Fruit fly (Drosophila melanogaster) whole organism, embryonic: ENCODE measurements around the gene Hasp.

Experiments
- Atf-2 ChIP-seq: fragments of 200-800 bp; sonication (Bioruptor generic); optimal IDR thresholded peaks from 2 replicates; lab custom pipeline; 2016; ENCODE audit warnings: missing biosample characterization, missing genetic modification characterization
- CG12942 ChIP-seq: fragments of 200-800 bp; sonication (Bioruptor generic); optimal IDR thresholded peaks from 3 replicates; lab custom pipeline; 2016; ENCODE audit warnings: missing biosample characterization, missing genetic modification characterization
- CG1602 ChIP-seq: fragments of 200-800 bp; sonication (Bioruptor generic); optimal IDR thresholded peaks from 3 replicates; lab custom pipeline; 2016; ENCODE audit warnings: missing biosample characterization, missing genetic modification characterization
- CG18764 ChIP-seq: fragments of 200-800 bp; sonication (Bioruptor generic); optimal IDR thresholded peaks from 3 replicates; lab custom pipeline; 2016; ENCODE audit warnings: missing biosample characterization, missing genetic modification characterization
- CG30020 ChIP-seq: fragments of 200-800 bp; optimal IDR thresholded peaks from 2 replicates; lab custom pipeline; 2019; ENCODE audit warnings: missing biosample characterization, mild to moderate bottlenecking, missing genetic modification characterization, moderate library complexity
- CG31224 ChIP-seq: fragments of 200-800 bp; sonication (Bioruptor generic); IDR thresholded peaks from 2 replicates; pipeline ENCODE4 v1.3.6; 2022; ENCODE audit warnings: missing biosample characterization, missing genetic modification characterization
- CG32767 ChIP-seq: fragments of 200-800 bp; sonication (Bioruptor generic); IDR thresholded peaks from 2 replicates; pipeline ENCODE4 v1.3.6; 2022; ENCODE audit warnings: missing biosample characterization, missing genetic modification characterization
- CG3407 ChIP-seq: fragments of 200-800 bp; sonication (Bioruptor generic); optimal IDR thresholded peaks from 2 replicates; lab custom pipeline; 2018; ENCODE audit warnings: missing biosample characterization, mild to moderate bottlenecking, missing genetic modification characterization
- CG34224 ChIP-seq: fragments of 200-800 bp; sonication (Bioruptor generic); IDR thresholded peaks from 3 replicates; pipeline ENCODE4 v1.3.6; 2022; ENCODE audit warnings: missing biosample characterization, missing genetic modification characterization; ENCODE audit not compliant: partially characterized antibody
- CG34422 ChIP-seq: fragments of 200-800 bp; sonication (Bioruptor generic); IDR thresholded peaks from 3 replicates; pipeline ENCODE4 v1.3.6; 2022; ENCODE audit warnings: missing biosample characterization, missing genetic modification characterization
- CG4328 ChIP-seq: fragments of 200-800 bp; sonication (Bioruptor generic); optimal IDR thresholded peaks from 3 replicates; lab custom pipeline; 2017; ENCODE audit warnings: missing biosample characterization, missing genetic modification reagents, missing genetic modification characterization
- CG4707 ChIP-seq: fragments of 200-800 bp; sonication (Bioruptor generic); optimal IDR thresholded peaks from 2 replicates; lab custom pipeline; 2018; ENCODE audit warnings: missing biosample characterization, mild to moderate bottlenecking, missing genetic modification characterization, moderate library complexity
- CG4854 ChIP-seq: fragments of 200-800 bp; sonication (Bioruptor generic); optimal IDR thresholded peaks from 2 replicates; lab custom pipeline; 2016; ENCODE audit warnings: missing biosample characterization, missing genetic modification characterization, inconsistent platforms
- CG5245 ChIP-seq: fragments of 200-800 bp; sonication (Bioruptor generic); optimal IDR thresholded peaks from 3 replicates; lab custom pipeline; 2016; ENCODE audit warnings: missing biosample characterization, missing genetic modification characterization
- CG6765 ChIP-seq: fragments of 200-800 bp; sonication (Bioruptor generic); optimal IDR thresholded peaks from 3 replicates; lab custom pipeline; 2017; ENCODE audit warnings: missing biosample characterization, mild to moderate bottlenecking, missing genetic modification characterization
- CG7745 ChIP-seq: fragments of 200-800 bp; sonication (Bioruptor generic); optimal IDR thresholded peaks from 2 replicates; lab custom pipeline; 2018; ENCODE audit warnings: missing biosample characterization, mild to moderate bottlenecking, missing genetic modification characterization, moderate library complexity
- CG8290 ChIP-seq, 3 experiments: fragments of 200-800 bp; sonication (Bioruptor generic); optimal IDR thresholded peaks; 2 replicates each; lab custom pipeline; 2016 to 2019; ENCODE audit warnings: missing biosample characterization in 3 of 3, missing genetic modification characterization in 3 of 3, mild to moderate bottlenecking in 2 of 3, moderate library complexity in 1 of 3
- CHES-1-like ChIP-seq: fragments of 200-800 bp; sonication (Bioruptor generic); optimal IDR thresholded peaks from 2 replicates; lab custom pipeline; 2016; ENCODE audit warnings: missing biosample characterization, missing genetic modification characterization
- CrebB ChIP-seq: fragments of 200-800 bp; sonication (Bioruptor generic); optimal IDR thresholded peaks from 3 replicates; lab custom pipeline; 2018; ENCODE audit warnings: missing biosample characterization, mild to moderate bottlenecking, missing genetic modification characterization
- Deaf1 ChIP-seq: fragments of 200-800 bp; optimal IDR thresholded peaks from 3 replicates; lab custom pipeline; 2019; ENCODE audit warnings: missing biosample characterization, mild to moderate bottlenecking, missing genetic modification characterization, moderate library complexity
- Dip2 ChIP-seq: fragments of 200-800 bp; sonication (Bioruptor generic); IDR thresholded peaks from 2 replicates; pipeline ENCODE4 v1.3.6; 2022; ENCODE audit warnings: missing biosample characterization, missing genetic modification characterization
- Doc2 ChIP-seq: fragments of 200-800 bp; sonication (Bioruptor generic); IDR thresholded peaks from 2 replicates; pipeline ENCODE4 v1.3.6; 2022; ENCODE audit warnings: missing biosample characterization, missing genetic modification characterization
- ERR ChIP-seq: fragments of 200-800 bp; sonication (Bioruptor generic); optimal IDR thresholded peaks from 2 replicates; lab custom pipeline; 2016; ENCODE audit warnings: missing biosample characterization, missing genetic modification characterization
- H2.0 ChIP-seq: fragments of 200-800 bp; sonication (Bioruptor generic); IDR thresholded peaks from 2 replicates; pipeline ENCODE4 v1.3.6; 2022; ENCODE audit warnings: missing biosample characterization, missing genetic modification characterization
- Hr39 ChIP-seq: fragments of >200 bp; optimal IDR thresholded peaks from 2 replicates; lab custom pipeline; 2017
- Mad ChIP-seq: fragments of 200-800 bp; sonication (Bioruptor generic); optimal IDR thresholded peaks from 2 replicates; lab custom pipeline; 2016; ENCODE audit warnings: missing biosample characterization, missing genetic modification characterization
- Ravus ChIP-seq: fragments of 200-800 bp; sonication (Bioruptor generic); IDR thresholded peaks from 2 replicates; pipeline ENCODE4 v1.3.6; 2022; ENCODE audit warnings: missing biosample characterization, missing genetic modification characterization
- ato ChIP-seq: fragments of 200-800 bp; sonication (Bioruptor generic); IDR thresholded peaks from 2 replicates; pipeline ENCODE4 v1.3.6; 2022; ENCODE audit warnings: missing biosample characterization, missing genetic modification characterization; ENCODE audit not compliant: partially characterized antibody
- cg ChIP-seq: fragments of 200-800 bp; sonication (Bioruptor generic); optimal IDR thresholded peaks from 3 replicates; lab custom pipeline; 2019; ENCODE audit warnings: missing biosample characterization, mild to moderate bottlenecking, missing genetic modification characterization, moderate library complexity
- croc ChIP-seq: fragments of 200-800 bp; sonication (Bioruptor generic); conservative IDR thresholded peaks from 3 replicates; pipeline ENCODE4 v1.3.6; 2022; ENCODE audit warnings: missing biosample characterization, missing genetic modification characterization
- cwo ChIP-seq: fragments of 200-800 bp; sonication (Bioruptor generic); optimal IDR thresholded peaks from 3 replicates; lab custom pipeline; 2017; ENCODE audit warnings: missing biosample characterization, missing genetic modification characterization, mild to moderate bottlenecking, moderate library complexity, missing genetic modification reagents
- dimm ChIP-seq: fragments of 200-800 bp; sonication (Bioruptor generic); IDR thresholded peaks from 2 replicates; pipeline ENCODE4 v1.3.6; 2022; ENCODE audit warnings: missing biosample characterization, missing genetic modification characterization
- esg ChIP-seq: fragments of 200-800 bp; sonication (Bioruptor generic); conservative IDR thresholded peaks from 2 replicates; pipeline ENCODE4 v1.3.6; 2022; ENCODE audit warnings: missing biosample characterization, missing genetic modification characterization
- fd102C ChIP-seq: fragments of 200-800 bp; sonication (Bioruptor generic); optimal IDR thresholded peaks from 2 replicates; lab custom pipeline; 2018; ENCODE audit warnings: missing biosample characterization, mild to moderate bottlenecking, missing genetic modification characterization, moderate library complexity
- gsb-n ChIP-seq: fragments of 200-800 bp; sonication (Bioruptor generic); optimal IDR thresholded peaks from 3 replicates; lab custom pipeline; 2018; ENCODE audit warnings: missing biosample characterization, mild to moderate bottlenecking, missing genetic modification characterization
- inv ChIP-seq: fragments of 200-800 bp; sonication (Bioruptor generic); IDR thresholded peaks from 2 replicates; pipeline ENCODE4 v1.3.6; 2022; ENCODE audit warnings: missing biosample characterization, missing genetic modification characterization; ENCODE audit not compliant: partially characterized antibody
- kah ChIP-seq: fragments of 200-800 bp; sonication (Bioruptor generic); optimal IDR thresholded peaks from 2 replicates; lab custom pipeline; 2018; ENCODE audit warnings: missing biosample characterization, mild to moderate bottlenecking, missing genetic modification characterization
- klu ChIP-seq: fragments of 200-800 bp; sonication (Bioruptor generic); IDR thresholded peaks from 2 replicates; pipeline ENCODE4 v1.3.6; 2022; ENCODE audit warnings: missing biosample characterization, missing genetic modification characterization
- pita ChIP-seq: fragments of 200-800 bp; sonication (Bioruptor generic); optimal IDR thresholded peaks from 2 replicates; lab custom pipeline; 2017; ENCODE audit warnings: missing biosample characterization, mild to moderate bottlenecking, missing genetic modification characterization
- pnt ChIP-seq: fragments of 200-800 bp; sonication (Bioruptor generic); optimal IDR thresholded peaks from 3 replicates; lab custom pipeline; 2016; ENCODE audit warnings: missing biosample characterization, missing genetic modification characterization
- prd ChIP-seq, 3 experiments: fragments of >200 bp in 2 of 3; fragments of 200-800 bp in 1 of 3; sonication (Bioruptor generic) in 1 of 3; optimal IDR thresholded peaks in 2 of 3; IDR thresholded peaks in 1 of 3; 2 replicates in 2 of 3; 3 replicates in 1 of 3; pipeline versions ENCODE4 v1.3.6 to Lab custom; 2017 to 2022; ENCODE audit warnings: missing biosample characterization in 1 of 3, missing genetic modification characterization in 1 of 3
- psq ChIP-seq: fragments of 200-800 bp; sonication (Bioruptor generic); optimal IDR thresholded peaks from 2 replicates; lab custom pipeline; 2017; ENCODE audit warnings: missing biosample characterization, missing genetic modification characterization
- seq ChIP-seq: fragments of 200-800 bp; sonication (Bioruptor generic); IDR thresholded peaks from 2 replicates; pipeline ENCODE4 v1.3.6; 2022; ENCODE audit warnings: missing biosample characterization, missing genetic modification characterization
- slp2 ChIP-seq: fragments of 200-800 bp; sonication (Bioruptor generic); optimal IDR thresholded peaks from 2 replicates; lab custom pipeline; 2016; ENCODE audit warnings: missing biosample characterization, missing genetic modification characterization
- ssp ChIP-seq: fragments of 200-800 bp; sonication (Bioruptor generic); IDR thresholded peaks from 2 replicates; pipeline ENCODE4 v1.3.6; 2022; ENCODE audit warnings: missing biosample characterization, missing genetic modification characterization
- stwl ChIP-seq: fragments of 200-800 bp; sonication (Bioruptor generic); optimal IDR thresholded peaks from 3 replicates; lab custom pipeline; 2018; ENCODE audit warnings: missing biosample characterization, mild to moderate bottlenecking, missing genetic modification characterization, moderate library complexity
- tll ChIP-seq, 2 experiments: fragments of 200-800 bp in 1 of 2; fragments of >200 bp in 1 of 2; sonication (Bioruptor generic) in 1 of 2; optimal IDR thresholded peaks; 2 replicates each; lab custom pipeline; 2017 to 2019; ENCODE audit warnings: missing biosample characterization in 2 of 2, missing genetic modification characterization in 2 of 2, mild to moderate bottlenecking in 1 of 2, moderate library complexity in 1 of 2
- trem ChIP-seq: fragments of 200-800 bp; optimal IDR thresholded peaks from 3 replicates; lab custom pipeline; 2019; ENCODE audit warnings: missing biosample characterization, mild to moderate bottlenecking, missing genetic modification characterization, moderate library complexity
- wor ChIP-seq: fragments of 200-800 bp; sonication (Bioruptor generic); IDR thresholded peaks from 2 replicates; pipeline ENCODE4 v1.3.6; 2022; ENCODE audit warnings: missing biosample characterization, missing genetic modification characterization

Hasp gene

DNA sequence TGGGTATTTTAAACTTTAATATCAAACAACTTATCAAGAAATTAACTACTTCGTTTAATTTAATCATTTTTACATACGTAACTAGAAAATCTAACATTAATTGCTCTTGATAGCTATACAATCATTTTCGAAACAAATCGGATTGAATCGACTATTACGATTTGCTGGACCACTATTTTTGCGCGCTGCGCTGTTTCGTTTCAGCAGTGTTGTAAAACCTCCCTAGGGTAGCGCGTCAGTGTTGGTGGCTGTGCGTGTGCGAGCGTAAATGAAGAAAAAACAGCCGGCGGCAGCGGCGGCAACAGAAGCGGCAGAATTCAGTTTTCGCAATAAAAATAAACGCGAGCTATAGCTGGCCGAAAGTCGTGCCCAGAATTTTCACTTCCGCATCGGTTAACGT lies 16.2 kb upstream of the Hasp start, which contains the start of gene CG33116 (continued):
- no peak for TF ChIP-seq tll (GFP tag; optimal IDR thresholded peaks at IDR 0.05; lab: Kevin White, UChicago)
- no peak for TF ChIP-seq esg (GFP tag; lab: Robert Waterston, UW)
- peak; percentile 37; the same call in 1 of the 2 replicates for TF ChIP-seq dimm
- TF ChIP-seq CG6765 (GFP tag; lab: Kevin White, UChicago) = peak; percentile 71
- TF ChIP-seq cg (GFP tag; lab: Kevin White, UChicago) = peak; percentile 76
- TF ChIP-seq ssp (GFP tag; lab: Robert Waterston, UW) = peak; percentile 47
- peak; percentile 43 for TF ChIP-seq kah (GFP tag; lab: Kevin White, UChicago)
- no peak for TF ChIP-seq pita
- peak; percentile 85 for TF ChIP-seq stwl (tag; lab: Kevin White, UChicago)
- peak; percentile 81 for TF ChIP-seq CG12942
- TF ChIP-seq CG32767 (GFP tag; lab: Robert Waterston, UW) = 0 out of 2 replicates have a peak, but pooled peaks have one; percentile 54
- TF ChIP-seq CG34422 = peak; percentile 95; the same call in 2 of the 3 replicates
- peak; percentile 88 for TF ChIP-seq CG8290 (GFP tag; optimal IDR thresholded peaks at IDR 0.05; lab: Kevin White, UChicago)
- peak; percentile 42 to 93 for TF ChIP-seq CG8290 (tag; optimal IDR thresholded peaks at IDR 0.05; lab: Kevin White, UChicago)
- TF ChIP-seq inv (GFP tag; lab: Robert Waterston, UW) = peak; percentile 23; the same call in 1 of the 2 replicates
- peak; percentile 78 for TF ChIP-seq gsb-n
- peak; percentile 75 for TF ChIP-seq CG1602 (GFP tag; lab: Kevin White, UChicago)
- 0 out of 2 replicates have a peak, but pooled peaks have one; percentile 25 for TF ChIP-seq ato
- TF ChIP-seq croc (GFP tag; lab: Robert Waterston, UW) = peak; percentile 46; the same call in 2 of the 3 replicates
- TF ChIP-seq H2.0 (GFP tag; lab: Robert Waterston, UW) = peak; percentile 79
- TF ChIP-seq CG5245 (GFP tag; lab: Kevin White, UChicago) = peak; percentile 76
- TF ChIP-seq Atf-2 (GFP tag; lab: Kevin White, UChicago) = peak; percentile 65
- TF ChIP-seq fd102C (GFP tag; lab: Kevin White, UChicago) = no peak
- TF ChIP-seq CG18764 (GFP tag; lab: Kevin White, UChicago) = peak; percentile 38
- peak; percentile 21; the same call in 1 of the 2 replicates for TF ChIP-seq klu
- peak; percentile 78 for TF ChIP-seq seq (GFP tag; lab: Robert Waterston, UW)
- peak; percentile 58 for TF ChIP-seq cwo
- no peak for TF ChIP-seq Doc2
- peak; percentile 63 for TF ChIP-seq pnt (GFP tag; lab: Kevin White, UChicago)
- peak; percentile 81 for TF ChIP-seq CHES-1-like (GFP tag; lab: Kevin White, UChicago)
- peak; percentile 70 for TF ChIP-seq CG4854
- TF ChIP-seq psq (GFP tag; lab: Kevin White, UChicago) = peak; percentile 46
- peak; percentile 83 for TF ChIP-seq trem (tag; lab: Kevin White, UChicago)
- TF ChIP-seq prd (optimal IDR thresholded peaks at IDR 0.05; lab: Kevin White, UChicago) = no peak
- peak; percentile 76 for TF ChIP-seq prd (GFP tag; IDR thresholded peaks at IDR 0.05; lab: Robert Waterston, UW)
- TF ChIP-seq Ravus = peak; percentile 10; the same call in 1 of the 2 replicates
- TF ChIP-seq CG7745 (tag; lab: Kevin White, UChicago) = peak; percentile 14
- TF ChIP-seq CG4328 (GFP tag; lab: Kevin White, UChicago) = peak; percentile 38
- TF ChIP-seq Dip2 (GFP tag; lab: Robert Waterston, UW) = no peak
- peak; percentile 52 for TF ChIP-seq CG4707 (GFP tag; lab: Kevin White, UChicago)
- peak; percentile 84 for TF ChIP-seq Mad
- TF ChIP-seq CG34224 = peak; percentile 47
- 0 out of 2 replicates have a peak, but pooled peaks have one; percentile 26 for TF ChIP-seq CG31224 (GFP tag; lab: Robert Waterston, UW)
- peak; percentile 42 for TF ChIP-seq Deaf1 (tag; lab: Kevin White, UChicago)
- peak; percentile 60 for TF ChIP-seq ERR (GFP tag; lab: Kevin White, UChicago)
- peak; percentile 68 for TF ChIP-seq CrebB (tag; lab: Kevin White, UChicago)
- no peak for TF ChIP-seq wor
- TF ChIP-seq CG30020 = peak; percentile 61
- peak; percentile 68 for TF ChIP-seq Hr39 (lab: Kevin White, UChicago)
- peak; percentile 66 for TF ChIP-seq CG3407
- TF ChIP-seq slp2 (GFP tag; lab: Kevin White, UChicago) = peak; percentile 73
